Worm (Caenorhabditis elegans) whole organism, L4/young adult: ENCODE measurements around the gene sdz-38.

Experiments used
- W03F9.2 ChIP-seq: fragments of 150-350 bp; optimal IDR thresholded peaks from 2 replicates; lab custom pipeline; 2014; ENCODE audit warnings: missing biosample characterization, missing genetic modification characterization
- dao-5 ChIP-seq: sonication (generic microtip); optimal IDR thresholded peaks from 2 replicates; lab custom pipeline; 2016; ENCODE audit warnings: missing genotype, missing genetic modification characterization, moderate library complexity, missing compliant biosample characterization

DNA sequence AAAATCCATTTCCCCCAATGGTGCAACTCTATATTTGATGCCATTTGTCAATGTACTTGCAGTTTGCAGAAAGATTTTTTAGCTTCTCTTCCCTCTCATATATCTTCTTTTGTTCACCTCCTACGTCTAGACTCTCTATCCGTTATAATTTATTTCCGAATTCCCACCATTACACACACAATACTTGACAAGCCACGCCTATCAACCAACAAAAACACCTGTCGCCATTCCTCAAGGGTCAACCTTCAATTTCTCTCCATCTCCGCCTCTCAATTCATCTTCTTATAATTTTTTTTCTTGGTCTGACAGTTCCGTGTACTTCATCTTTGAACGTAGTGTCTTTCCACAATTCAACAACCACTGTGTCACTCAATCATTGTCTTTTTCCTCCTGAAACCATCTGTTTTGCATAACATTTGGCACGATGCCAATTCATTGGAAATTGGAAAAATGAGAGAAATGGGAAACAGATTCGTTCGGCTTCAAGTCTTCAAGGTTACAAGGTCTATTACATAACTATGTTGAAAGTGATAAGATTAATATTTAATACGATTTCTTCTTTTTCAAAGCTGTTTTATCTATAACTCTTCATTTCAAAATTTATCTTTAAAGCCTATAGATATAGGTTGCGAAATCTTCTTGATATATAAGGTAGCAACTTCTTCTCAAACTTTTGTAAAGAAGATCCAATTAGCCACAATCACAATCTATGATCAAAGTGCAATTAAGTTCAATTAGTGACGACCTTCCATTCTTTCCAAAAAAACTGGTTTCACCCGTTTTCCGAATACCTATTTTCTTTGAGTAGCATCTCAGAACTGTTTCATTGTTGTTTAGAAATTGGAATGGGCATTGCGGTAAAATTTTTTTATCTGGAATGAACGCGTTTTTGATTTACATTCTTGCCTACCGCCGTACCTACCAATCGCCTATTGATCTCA is 5.2 kb upstream of the sdz-38 start:
- TF ChIP-seq W03F9.2 (tag; lab: Kevin White, UChicago) (no peak), dao-5 (tag; lab: Kevin White, UChicago) (no peak)
